Worm (Caenorhabditis elegans) whole organism, L4/young adult: ENCODE data around the gene unc-82.
A peak's percentile ranks its signal among the peaks of the same experiment; 100 is the strongest.

Source experiments
- W03F9.2 ChIP-seq: fragments of 150-350 bp; optimal IDR thresholded peaks from 2 replicates; lab custom pipeline; 2014; ENCODE audit warnings: missing biosample characterization, missing genetic modification characterization
- dao-5 ChIP-seq: sonication (generic microtip); optimal IDR thresholded peaks from 2 replicates; lab custom pipeline; 2016; ENCODE audit warnings: missing genotype, missing genetic modification characterization, moderate library complexity, missing compliant biosample characterization
- him-1 ChIP-seq: sonication (generic microtip); optimal IDR thresholded peaks from 2 replicates; lab custom pipeline; 2016; ENCODE audit warnings: missing genotype, missing genetic modification reagents, missing genetic modification characterization, missing compliant biosample characterization

The unc-82 gene

DNA sequence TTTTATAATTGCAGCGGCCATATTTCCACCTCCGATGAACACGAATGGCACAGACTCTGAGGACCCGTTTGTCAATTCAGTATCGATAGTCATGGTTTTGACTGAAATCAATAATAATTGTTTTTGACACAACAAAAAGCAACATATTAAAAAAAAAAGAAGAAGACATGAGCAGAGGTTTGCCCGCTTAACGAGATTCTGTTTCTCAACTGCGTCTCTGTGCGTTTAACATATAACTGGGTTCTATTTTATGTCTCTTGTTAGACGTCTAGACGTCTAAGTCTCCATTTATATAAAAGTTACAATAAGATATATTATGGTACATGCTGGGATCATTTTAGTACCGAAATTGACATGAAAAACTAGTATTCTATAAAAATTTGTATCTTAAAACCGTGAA is 52.9 kb downstream of the unc-82 start, which contains the start of gene pycr-4:
Gene pycr-4 (minus strand): TSS at position 101 of the 400 bp plus-strand sequence.
- no peak for TF ChIP-seq him-1
- TF ChIP-seq W03F9.2 (tag; lab: Kevin White, UChicago), result no peak
- TF ChIP-seq dao-5 (tag; lab: Kevin White, UChicago), result no peak

DNA sequence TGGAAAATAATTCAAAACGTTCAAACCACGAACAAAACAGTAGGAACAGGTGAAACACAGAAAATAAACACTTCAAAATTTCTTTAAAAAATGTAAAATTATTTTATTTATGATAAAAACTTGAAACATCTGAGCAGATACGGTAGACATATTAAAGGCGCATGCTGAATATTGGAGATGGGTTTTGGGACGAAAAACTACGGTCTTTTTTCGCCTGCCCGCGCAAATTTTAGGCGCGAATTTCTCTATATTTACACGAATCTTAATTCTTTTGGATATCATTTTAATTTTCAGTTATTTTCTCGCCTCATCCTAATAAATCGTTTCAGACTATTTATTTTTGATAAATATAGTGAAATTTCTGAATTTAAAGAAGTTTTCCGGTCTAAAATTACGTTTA is 53.4 kb downstream of the unc-82 start:
- no peak for TF ChIP-seq W03F9.2 (tag; lab: Kevin White, UChicago)
- no peak for TF ChIP-seq him-1
- TF ChIP-seq dao-5 (tag; lab: Kevin White, UChicago), result no peak

DNA sequence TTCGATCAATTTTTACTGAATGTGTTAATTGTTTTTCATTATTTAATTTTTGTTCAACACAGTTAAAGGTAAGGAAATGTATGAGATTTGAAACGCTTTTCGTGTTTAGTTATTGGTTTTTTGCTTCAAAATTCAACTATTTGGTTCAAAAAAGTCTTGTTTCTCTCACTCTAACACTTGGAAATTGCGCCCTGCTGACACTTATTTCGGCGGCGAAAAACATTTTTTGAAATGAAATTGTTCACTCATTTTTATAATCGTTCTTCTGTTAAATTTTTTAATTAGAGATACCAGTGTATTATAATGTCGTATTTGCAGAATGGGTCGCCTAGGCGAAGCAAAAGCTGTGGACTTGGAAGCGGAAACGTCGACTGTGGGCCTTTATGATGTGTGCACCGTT is 53.8 kb downstream of the unc-82 start, which contains the start of gene rod-1:
Gene rod-1 (plus strand): TSS at position 319 of the 400 bp plus-strand sequence.
- no peak for TF ChIP-seq him-1
- TF ChIP-seq dao-5 (tag; lab: Kevin White, UChicago), result no peak
- TF ChIP-seq W03F9.2 (tag; lab: Kevin White, UChicago), result no peak

DNA sequence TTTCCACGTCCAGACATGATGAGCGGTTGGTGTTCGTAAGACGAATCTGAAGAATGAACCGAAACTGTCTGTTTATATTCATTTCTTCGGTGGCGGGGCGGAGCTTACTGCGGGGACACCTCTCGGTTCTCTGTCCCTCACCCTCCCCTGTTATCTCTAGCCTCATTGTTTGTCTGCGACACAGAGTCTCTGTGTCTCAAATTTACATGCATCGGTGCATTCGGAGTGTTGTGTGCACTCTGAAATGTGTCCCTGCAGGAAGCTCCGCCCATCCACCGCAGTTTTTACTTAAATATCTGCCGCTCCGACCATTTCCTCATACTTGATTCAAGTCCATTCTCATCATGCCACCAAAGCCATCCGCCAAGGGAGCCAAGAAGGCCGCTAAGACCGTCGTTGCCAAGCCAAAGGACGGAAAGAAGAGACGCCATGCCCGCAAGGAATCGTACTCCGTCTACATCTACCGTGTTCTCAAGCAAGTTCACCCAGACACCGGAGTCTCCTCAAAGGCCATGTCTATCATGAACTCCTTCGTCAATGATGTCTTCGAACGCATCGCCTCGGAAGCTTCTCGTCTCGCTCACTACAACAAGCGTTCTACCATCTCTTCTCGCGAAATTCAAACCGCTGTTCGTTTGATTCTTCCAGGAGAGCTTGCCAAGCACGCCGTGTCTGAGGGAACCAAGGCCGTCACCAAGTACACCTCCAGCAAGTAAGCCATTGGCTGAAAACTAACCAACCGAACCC is 62.1 kb downstream of the unc-82 start, which contains the start of the genes his-61 and his-62:
Gene his-61 (minus strand): TSS at position 17 of the 747 bp plus-strand sequence.
Gene his-62 (plus strand): TSS at position 345 of the 747 bp plus-strand sequence.
- no peak for TF ChIP-seq W03F9.2 (tag; lab: Kevin White, UChicago)

DNA sequence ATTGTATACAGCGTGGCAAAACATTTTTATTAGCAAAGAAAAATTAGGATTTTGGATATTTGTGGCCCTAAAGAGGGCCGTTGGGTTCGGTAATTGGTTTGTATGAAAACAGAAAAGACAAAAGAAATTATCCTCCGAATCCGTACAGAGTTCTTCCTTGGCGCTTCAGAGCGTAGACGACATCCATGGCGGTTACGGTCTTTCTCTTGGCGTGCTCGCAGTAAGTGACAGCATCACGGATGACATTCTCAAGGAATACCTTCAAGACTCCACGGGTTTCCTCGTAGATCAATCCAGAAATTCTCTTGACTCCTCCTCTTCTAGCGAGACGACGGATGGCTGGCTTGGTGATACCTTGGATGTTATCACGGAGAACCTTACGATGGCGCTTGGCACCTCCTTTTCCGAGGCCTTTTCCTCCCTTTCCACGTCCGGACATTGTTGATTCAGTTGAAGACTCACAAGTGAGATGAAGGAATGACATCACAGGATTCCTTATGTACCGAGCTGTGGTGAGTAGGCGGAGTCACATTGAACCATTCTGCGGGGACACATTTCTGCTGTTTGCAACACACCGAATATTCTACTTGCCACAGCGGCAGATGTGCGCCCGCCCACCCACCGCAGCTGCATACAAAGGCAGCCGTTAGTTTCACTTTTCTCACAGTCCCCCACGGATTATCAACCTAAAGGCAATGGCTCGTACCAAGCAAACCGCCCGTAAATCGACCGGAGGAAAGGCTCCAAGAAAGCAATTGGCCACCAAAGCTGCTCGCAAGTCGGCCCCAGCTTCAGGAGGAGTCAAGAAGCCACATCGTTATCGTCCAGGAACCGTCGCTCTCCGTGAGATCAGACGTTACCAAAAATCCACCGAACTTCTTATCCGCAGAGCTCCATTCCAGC is 63.5 kb downstream of the unc-82 start, which contains the start of the genes his-60 and his-59:
Gene his-60 (minus strand): TSS at position 439 of the 903 bp plus-strand sequence.
Gene his-59 (plus strand): TSS at position 696 of the 903 bp plus-strand sequence.
- TF ChIP-seq him-1, result no peak
- peak; percentile 12 for TF ChIP-seq dao-5 (tag; lab: Kevin White, UChicago)

DNA sequence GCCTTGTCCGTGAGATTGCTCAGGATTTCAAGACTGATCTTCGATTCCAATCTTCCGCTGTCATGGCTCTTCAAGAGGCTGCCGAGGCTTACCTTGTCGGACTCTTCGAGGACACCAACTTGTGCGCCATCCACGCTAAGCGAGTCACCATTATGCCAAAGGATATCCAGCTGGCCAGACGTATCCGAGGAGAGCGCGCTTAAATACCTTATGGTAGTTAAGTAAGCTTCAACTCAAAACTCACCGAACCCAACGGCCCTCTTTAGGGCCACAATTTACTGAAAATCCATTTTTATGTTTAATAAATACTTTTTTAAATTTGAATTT is 64.1 kb downstream of the unc-82 start:
- TF ChIP-seq W03F9.2 (tag; lab: Kevin White, UChicago) (no peak), dao-5 (tag; lab: Kevin White, UChicago) (no peak), him-1 (no peak)

DNA sequence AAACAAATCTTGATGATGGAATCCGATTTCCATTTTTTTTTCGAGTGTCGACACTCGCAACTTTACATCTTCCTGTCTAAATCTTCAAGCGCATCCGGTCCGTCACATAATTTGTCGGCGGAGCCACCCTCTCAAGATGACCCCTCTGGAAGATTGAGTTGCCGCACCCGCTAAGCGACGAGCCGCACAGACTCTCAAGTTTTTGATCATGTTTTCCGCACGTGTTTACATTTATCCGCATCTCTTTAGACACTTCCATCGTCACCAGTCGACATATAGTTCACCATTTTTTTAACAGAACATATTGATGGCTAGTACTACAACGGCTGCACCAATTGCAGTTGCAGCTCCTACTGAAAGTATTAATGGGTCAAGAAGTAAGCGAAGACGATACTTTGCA is 67.2 kb downstream of the unc-82 start, which contains the start of gene F55G1.1:
Gene F55G1.1 (plus strand): TSS at position 301 of the 400 bp plus-strand sequence.
- no peak for TF ChIP-seq him-1
- TF ChIP-seq W03F9.2 (tag; lab: Kevin White, UChicago), result no peak
- TF ChIP-seq dao-5 (tag; lab: Kevin White, UChicago), result no peak
